Worm (Caenorhabditis elegans) whole organism, mixed stage, embryonic: ENCODE results near the gene rde-12.

ENCODE experiments used
- ces-1 ChIP-seq: fragments of 150-350 bp; optimal IDR thresholded peaks from 2 replicates; lab custom pipeline; 2014; ENCODE audit warnings: missing biosample characterization, missing genetic modification reagents, missing genetic modification characterization
- elt-3 ChIP-seq: fragments of 150-350 bp; optimal IDR thresholded peaks from 2 replicates; lab custom pipeline; 2014; ENCODE audit warnings: missing biosample characterization, missing genetic modification characterization
- lin-13 ChIP-seq: fragments of 150-350 bp; optimal IDR thresholded peaks from 2 replicates; lab custom pipeline; 2014; ENCODE audit warnings: missing biosample characterization, missing genetic modification characterization
- lsy-2 ChIP-seq: fragments of 150-350 bp; optimal IDR thresholded peaks from 2 replicates; lab custom pipeline; 2014; ENCODE audit warnings: missing biosample characterization, missing genetic modification characterization
- nhr-12 ChIP-seq: fragments of 150-350 bp; optimal IDR thresholded peaks from 2 replicates; lab custom pipeline; 2014; ENCODE audit warnings: missing biosample characterization, missing genetic modification characterization
- unc-62 ChIP-seq: fragments of 150-350 bp; optimal IDR thresholded peaks from 2 replicates; lab custom pipeline; 2014; ENCODE audit warnings: missing biosample characterization, missing genetic modification reagents, missing genetic modification characterization

DNA sequence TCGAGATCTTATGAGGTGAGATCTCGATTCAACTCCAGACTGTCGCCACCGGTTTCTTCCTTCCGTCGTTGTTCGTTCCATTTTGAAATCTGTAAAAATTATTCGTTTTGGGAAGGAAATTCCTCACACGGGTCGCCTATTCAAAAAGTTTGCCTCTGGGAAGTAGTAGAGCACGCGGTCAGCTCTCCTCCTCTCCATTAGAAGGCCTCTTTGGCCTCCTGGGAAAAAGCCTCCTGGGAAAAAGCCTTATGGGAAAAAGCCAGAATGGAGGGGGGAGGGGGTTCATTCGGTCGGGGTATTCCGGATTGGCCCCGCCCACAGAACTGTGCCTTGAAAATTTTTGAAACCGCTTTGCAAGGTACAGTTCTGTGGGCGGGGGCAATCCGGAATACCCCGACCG, 17.6 kb upstream of the rde-12 start:
- no peak for TF ChIP-seq ces-1 (GFP tag; lab: Kevin White, UChicago)
- no peak for TF ChIP-seq unc-62
- TF ChIP-seq lsy-2 (tag; lab: Kevin White, UChicago) = no peak
- no peak for TF ChIP-seq nhr-12 (tag; lab: Kevin White, UChicago)
- TF ChIP-seq elt-3 (tag; lab: Kevin White, UChicago) = no peak
- TF ChIP-seq lin-13 (tag; lab: Kevin White, UChicago) = no peak
